Fruit fly (Drosophila melanogaster) whole organism, larva: ENCODE data around the gene CG13658.
A peak's percentile ranks its signal among the peaks of the same experiment; 100 is the strongest.

ENCODE experiments used
- noc ChIP-seq: fragments of 200-800 bp; sonication (Bioruptor generic); optimal IDR thresholded peaks from 3 replicates; lab custom pipeline; 2019; ENCODE audit warnings: missing biosample characterization, mild to moderate bottlenecking, missing genetic modification characterization, moderate library complexity

Gene CG13658

DNA sequence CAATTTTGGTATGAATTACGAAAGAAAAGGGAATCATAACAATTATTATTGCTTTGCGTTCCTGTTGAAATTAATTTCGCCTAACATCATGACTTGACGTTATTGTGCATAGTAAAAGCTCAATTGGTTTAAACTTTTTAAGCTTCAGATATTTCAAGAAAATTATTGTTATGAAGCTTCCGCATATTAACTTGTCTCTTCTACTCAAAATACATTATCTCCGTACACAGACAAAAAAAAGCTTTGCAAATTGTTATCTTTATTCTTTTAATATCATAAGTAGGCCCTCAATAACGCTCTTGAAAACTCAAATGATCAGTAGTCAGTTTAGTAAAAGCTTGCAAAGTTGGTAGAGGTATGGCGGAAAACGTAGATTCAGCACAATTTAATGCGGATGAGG, at the start of gene CG13658:
CG13658 (plus strand) TSS at position 347 of the 400 bp plus-strand sequence.
- TF ChIP-seq noc (tag; lab: Kevin White, UChicago): no peak

DNA sequence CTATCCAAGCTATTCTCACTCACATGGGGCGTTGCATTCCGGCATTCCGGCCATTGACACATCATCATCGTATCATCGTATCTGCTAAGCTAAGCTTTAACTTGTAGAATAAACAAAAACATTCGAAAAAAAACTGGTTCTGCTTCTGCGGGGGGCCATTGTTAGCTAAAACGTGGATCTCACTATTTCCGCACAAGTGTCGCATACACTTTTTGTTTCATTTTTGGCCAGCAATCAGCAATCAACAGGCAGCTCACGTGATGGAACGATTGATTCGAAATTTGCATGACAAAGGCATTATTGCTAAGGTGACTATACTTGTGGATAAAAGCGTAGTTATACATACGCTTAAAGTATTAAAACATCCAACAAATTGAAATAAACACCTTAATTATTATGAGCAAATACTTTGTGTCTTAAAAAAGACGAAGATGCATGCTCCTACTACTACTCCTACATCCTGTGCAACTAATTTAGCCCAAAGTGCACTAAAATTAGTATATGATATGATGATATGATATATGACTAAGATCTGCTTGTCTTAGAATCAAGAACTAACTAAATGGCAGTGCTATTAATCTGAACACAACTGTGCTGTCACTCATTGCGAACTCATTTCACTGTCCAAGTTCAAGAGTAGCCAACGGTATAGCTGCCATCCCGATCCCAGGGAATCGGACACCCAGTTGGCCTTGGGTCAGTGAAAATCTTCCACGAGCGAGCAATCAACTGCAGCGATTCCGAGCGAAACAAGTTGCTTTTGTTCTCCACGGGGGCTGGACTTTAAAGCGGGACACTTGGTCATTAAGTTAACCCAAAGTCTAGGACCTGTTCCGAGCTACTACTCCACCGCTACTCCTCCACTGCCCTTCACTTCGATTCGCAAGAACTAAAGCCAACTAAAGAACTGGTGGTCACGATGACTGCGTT, 48.2 kb upstream of the CG13658 start:
- TF ChIP-seq noc (tag; lab: Kevin White, UChicago): no peak

DNA sequence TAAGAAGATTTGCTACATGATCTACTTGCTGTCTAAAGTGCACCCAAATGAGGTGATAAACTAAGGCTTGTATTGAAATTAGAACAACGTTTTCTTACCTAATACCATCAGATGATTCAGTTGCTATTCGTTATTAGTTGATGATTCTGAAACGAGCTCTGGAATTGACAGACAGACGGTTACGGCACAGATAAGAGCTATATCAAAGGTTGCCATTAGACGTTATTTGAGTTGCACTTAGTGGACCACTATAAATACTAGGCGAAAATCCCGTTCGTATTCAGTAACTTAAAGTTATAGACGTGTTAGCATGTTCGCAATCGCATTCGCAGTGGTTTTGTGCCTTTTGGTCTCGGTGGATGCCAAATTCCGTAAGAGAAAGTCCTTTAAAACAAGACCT, 47.4 kb upstream of the CG13658 start, which contains the start of gene to:
to (plus strand) TSS at position 301 of the 400 bp plus-strand sequence.
- TF ChIP-seq noc (tag; lab: Kevin White, UChicago): no peak

DNA sequence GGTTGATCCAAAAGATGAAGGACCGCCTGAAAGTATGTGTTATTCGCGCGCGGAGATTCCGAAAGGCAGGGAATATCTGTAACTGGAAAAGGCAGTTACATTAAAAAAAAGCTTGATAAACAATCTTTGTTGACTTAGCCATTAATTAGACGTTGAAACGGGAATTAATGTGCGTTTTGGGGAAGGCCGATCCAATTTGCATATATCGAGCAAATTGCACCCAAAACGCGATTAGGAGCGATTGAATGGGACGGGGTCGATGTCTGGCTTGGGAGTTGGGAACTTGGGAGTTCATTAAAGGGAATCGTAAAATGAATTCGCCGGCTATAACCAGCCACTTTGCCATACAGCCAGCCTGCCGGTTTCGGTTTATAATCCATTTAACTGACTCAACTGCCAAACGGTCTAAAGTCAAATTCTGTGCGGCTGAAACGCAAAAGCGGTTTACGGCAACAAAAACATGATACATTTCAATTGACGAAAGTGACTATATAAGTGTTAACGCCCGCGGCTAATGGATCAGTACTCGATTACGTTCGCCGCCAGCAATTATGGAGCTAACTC, 45.7 kb upstream of the CG13658 start, which contains the start of gene CG11854:
CG11854 (plus strand) TSS at position 514 of the 564 bp plus-strand sequence.
- TF ChIP-seq noc (tag; lab: Kevin White, UChicago): no peak

DNA sequence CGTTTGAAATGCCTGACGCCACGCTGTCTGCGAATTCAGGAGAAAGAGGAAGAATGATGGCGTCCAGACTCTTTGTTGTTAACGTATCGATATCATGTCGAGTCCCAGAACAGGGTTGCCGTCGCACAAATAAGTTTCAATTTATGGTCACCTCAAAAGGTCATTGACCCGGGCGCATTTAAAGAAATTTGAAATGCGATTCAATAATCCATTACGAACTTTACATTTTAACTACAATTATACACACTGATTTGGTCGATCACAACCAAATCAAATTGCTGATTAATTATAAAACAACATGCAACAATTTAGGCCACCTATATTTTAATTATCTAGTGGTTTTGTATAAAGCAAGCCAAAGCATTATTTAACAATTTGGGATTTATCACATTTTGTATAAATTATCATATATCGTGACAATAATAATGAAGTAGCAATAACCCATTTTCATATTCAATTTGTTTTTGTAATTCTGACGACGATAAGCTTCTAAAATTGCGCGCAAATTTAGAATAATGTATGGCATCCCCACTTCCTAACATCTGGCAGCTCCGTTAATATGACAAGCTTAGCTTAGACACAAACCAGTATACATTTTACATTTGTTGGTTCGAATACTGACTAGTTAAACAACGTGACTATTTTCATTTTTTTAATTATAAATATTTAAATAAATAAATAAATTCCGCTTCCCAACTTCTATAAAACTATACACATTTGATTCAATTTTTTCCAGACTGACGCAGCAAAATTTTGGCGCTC, 42.0 kb upstream of the CG13658 start, which contains the start of gene bam:
bam (minus strand) TSS at position 58 of the 762 bp plus-strand sequence.
- no peak for TF ChIP-seq noc (tag; lab: Kevin White, UChicago)

DNA sequence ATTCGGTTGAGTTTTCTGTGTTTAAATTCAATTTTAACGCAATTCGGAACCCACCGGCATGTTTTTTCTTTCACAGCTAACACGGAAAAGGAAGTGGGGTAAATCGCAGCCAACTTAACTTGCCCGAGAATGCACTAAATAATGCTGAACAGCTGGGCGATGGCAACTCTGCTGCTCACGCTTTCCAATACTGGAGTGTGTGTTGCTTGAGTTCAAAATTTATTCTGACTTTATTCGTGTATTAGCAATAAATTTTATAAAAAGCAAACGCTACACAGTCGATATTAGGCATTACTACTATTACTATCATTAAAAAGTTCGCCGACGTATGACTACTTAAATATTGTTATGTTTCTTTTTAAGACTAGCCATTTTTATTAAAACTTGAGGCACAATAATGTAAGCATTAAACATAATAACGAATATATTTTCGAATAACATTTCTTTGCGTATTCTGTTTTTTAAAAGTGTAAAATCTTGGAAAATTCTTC, 39.9 kb upstream of the CG13658 start, which contains the start of the genes RpS27 and Nup37:
RpS27 (minus strand) TSS at position 136 of the 491 bp plus-strand sequence.
Nup37 (plus strand) TSS at position 280 of the 491 bp plus-strand sequence.
- TF ChIP-seq noc (tag; lab: Kevin White, UChicago): peak; percentile 86

DNA sequence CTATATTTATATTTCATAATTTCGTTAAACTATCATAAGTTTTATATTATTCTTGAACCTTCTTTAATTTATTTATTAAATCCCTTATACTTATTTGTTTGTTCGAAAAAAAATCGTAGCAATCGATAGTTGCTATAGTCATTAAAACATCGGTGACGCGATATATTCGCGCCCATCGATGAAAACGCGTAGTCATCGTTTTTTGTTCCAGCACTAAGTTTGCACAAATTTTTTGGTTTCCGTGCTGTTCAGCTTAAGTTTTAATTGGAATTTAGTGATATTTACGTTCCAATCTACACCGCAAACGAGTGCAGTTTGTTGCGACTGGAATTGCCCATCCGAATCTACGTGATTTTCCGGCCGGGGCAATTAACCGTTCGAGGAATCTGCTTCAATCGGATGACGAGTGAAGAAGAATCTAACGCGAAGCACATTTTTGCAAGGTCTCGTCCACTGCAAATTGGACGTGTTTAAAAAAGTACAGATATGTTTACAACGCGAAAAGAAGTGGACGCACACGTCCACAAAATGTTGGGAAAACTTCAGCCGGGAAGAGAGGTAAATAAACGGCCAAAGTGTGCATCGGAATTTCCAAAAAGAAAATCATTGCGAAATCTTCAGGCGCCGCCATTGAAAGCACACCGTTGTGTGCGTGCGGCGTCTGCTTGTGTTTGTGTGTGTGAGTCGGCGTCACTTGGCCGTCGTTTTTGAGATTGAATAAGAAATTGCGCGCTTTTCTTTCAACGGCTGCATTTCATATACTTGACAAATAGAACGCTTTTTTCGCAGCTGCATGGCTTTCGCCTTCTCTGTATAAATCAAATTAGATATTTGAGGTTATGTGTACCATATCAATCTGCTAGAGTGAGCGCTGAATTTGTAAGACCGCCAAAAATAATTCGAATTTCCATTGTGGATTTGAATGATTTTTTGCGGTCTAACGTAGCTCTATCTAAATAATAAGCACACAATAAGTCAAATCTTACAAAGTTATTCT, 37.8 kb upstream of the CG13658 start, which contains the start of gene Nup358:
Nup358 (plus strand) TSS at position 204 of the 997 bp plus-strand sequence.
- no peak for TF ChIP-seq noc (tag; lab: Kevin White, UChicago)

DNA sequence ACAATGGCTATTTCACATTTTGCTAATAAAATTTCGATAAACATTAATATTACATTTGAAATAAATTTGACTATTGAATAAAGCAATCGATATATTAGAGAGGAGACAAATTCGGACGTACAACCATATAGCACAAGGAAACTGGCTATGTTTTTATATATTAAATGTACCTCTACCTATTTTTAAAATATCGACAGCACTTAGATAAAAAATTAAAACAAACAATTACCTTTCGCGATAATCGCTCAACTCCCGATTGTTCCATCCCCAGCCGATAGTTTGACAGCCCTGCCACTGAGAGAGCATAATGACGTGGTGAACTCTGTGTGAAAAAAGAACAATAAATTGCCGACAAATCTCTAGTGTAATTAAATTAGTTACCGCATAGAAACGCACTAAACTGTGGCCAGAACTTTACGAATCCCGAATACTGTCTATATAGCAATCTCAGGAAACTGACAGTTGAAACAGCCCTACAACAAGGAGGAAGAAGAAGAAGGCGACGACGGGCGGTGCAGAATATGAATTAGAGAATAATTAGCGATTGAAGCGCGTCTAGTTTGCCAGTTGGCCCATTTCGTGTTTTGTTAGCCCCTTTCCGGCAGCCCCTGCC, 28.5 kb upstream of the CG13658 start, which contains the start of gene CG11857:
CG11857 (plus strand) TSS at position 271 of the 613 bp plus-strand sequence.
- peak; percentile 95 for TF ChIP-seq noc (tag; lab: Kevin White, UChicago)

DNA sequence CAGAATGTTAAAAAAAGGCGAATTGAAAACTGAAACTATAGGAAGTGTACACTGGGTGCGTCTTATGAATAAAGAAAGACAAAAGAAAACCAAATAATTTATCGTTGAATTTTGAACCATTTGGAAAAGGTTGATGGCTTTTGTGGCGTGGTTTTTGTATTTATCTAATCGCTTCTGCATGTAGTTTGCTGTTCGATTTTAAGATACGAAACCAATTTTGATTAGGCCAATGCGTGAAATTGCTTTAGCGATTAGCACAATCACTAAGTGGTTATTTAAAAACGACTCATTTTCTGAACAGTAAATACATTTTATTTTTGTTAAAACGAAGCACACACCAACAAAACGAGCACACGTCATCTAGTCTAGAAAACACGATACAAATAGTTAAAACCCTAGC, 26.6 kb upstream of the CG13658 start:
- TF ChIP-seq noc (tag; lab: Kevin White, UChicago): no peak

DNA sequence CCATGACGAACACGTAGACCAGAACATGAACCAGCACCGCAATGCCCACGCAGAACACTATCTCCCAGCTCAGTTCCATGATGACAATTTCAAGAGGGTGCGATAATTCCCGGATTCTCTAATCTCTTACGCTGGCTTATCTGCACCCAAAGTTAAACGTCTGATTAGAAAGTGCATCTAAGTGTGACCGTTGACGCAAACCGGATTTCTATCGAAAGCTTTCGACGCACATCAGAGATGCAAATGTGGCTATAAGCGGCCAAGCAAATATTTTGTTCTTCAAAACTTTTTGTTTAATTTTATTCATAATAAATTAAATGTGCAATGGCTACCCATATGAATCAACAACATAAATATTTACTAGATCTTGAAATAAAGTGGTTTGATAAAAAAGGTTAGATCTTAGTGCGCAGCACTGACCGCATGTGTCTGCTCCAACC, 24.9 kb upstream of the CG13658 start, which contains the start of the genes Kdsr and CG11858:
Kdsr (minus strand) TSS at position 177 of the 440 bp plus-strand sequence.
CG11858 (plus strand) TSS at position 420 of the 440 bp plus-strand sequence.
- peak; percentile 79 for TF ChIP-seq noc (tag; lab: Kevin White, UChicago)

DNA sequence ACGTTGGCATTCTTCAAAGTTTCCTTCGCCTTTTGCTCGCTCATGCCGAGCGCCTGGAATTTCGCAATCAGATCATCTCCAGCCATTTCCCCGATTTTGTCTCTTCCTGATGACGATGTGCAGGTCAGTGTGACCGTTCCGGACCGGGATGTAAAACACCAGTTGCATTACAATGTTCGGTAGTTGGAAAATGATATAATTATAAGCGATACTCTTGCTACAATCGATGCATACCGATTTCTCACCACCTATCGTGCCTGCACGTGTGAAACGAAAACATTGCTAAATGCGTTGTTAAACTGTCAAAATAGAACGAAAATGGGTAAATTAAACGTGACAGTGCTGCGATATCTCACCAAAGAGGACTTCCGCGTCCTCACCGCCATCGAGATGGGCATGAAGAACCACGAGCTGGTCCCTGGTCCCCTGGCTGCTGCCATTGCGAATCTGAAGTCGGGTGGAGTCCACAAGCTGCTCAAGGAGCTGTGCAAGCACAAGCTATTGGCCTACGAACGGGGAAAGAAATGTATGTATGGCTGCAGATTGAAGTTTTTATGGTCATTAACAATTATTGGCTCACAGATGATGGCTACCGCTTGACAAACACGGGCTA, 21.6 kb upstream of the CG13658 start, which contains the start of the genes GlnRS and RIOK2:
GlnRS (minus strand) TSS at position 133 of the 613 bp plus-strand sequence.
RIOK2 (plus strand) TSS at position 256 of the 613 bp plus-strand sequence.
- peak; percentile 5 for TF ChIP-seq noc (tag; lab: Kevin White, UChicago)

DNA sequence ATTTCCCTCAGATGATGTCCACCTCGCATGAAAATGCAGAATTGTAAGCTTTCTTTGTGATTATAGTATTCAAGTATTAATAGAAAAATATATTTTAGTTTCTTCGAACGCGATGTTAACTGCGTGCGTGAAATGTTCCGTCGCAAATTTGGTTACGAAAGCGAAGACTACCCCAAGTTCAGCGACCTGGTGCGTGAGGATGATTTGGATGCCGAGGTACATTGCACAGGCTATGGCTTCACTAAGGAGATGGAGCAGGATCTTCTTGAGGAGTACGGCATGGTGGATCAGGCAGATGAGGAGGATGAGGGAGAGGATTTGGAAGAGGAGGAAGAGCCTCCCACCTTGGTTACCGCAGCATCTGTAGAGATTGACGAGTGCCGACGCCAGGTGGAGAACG, 20.5 kb upstream of the CG13658 start:
- no peak for TF ChIP-seq noc (tag; lab: Kevin White, UChicago)
